Fruit fly (Drosophila melanogaster): ENCODE results near the gene CG2750.

dm6 chrX:12070137-12070536, 36.9 kb upstream of the CG2750 start, which contains the start of gene CG34323:
- TF ChIP-seq ttk (optimal IDR thresholded peaks at IDR 0.05), result no peak
- TF ChIP-seq psq (optimal IDR thresholded peaks at IDR 0.05), result no peak
- TF ChIP-seq h (optimal IDR thresholded peaks at IDR 0.05), result no peak
- TF ChIP-seq Sin3A (optimal IDR thresholded peaks at IDR 0.05), result no peak
- no peak for TF ChIP-seq insv (optimal IDR thresholded peaks at IDR 0.05)
